Worm (Caenorhabditis elegans): ENCODE data around the gene fbxa-100.

DNA sequence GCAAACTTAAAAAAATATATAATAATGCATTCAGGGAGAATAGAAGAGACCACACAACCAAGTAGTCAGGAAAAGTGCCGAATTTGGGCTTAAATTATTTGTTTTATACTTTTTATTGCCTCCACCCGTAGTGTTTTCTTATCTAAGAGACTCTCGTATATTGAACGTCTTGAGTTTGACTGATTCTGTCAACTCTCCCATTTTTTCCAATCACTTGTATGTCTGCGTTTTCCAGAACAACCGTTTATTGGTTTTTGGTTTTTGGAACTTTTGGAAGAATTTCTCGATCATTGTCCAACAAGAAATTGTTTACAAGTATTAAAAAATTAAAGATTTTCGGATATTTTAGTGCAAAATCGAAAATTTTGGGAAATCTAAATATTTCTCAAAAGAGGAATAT is 18.2 kb downstream of the fbxa-100 start:
- no peak for TF ChIP-seq hnd-1 (tag; optimal IDR thresholded peaks at IDR 0.05)
- no peak for TF ChIP-seq ets-7 (tag; optimal IDR thresholded peaks at IDR 0.05)
- no peak for TF ChIP-seq ceh-13 (GFP tag; optimal IDR thresholded peaks at IDR 0.05)
- no peak for TF ChIP-seq ama-1 (optimal IDR thresholded peaks at IDR 0.05)

Data from whole organism, early embryonic.